Fruit fly (Drosophila melanogaster) whole organism, wandering third instar larva: ENCODE results near the gene CG7156.

ENCODE experiments used
- Hr78 ChIP-seq: fragments of >200 bp; optimal IDR thresholded peaks from 2 replicates; lab custom pipeline; 2017; ENCODE audit warnings: missing biosample characterization, missing genetic modification characterization
- h ChIP-seq: fragments of 200-800 bp; sonication (Bioruptor generic); optimal IDR thresholded peaks from 3 replicates; lab custom pipeline; 2016; ENCODE audit warnings: missing biosample characterization, mild to moderate bottlenecking, missing genetic modification characterization
- pan ChIP-seq: fragments of >200 bp; optimal IDR thresholded peaks from 2 replicates; lab custom pipeline; 2017
- sage ChIP-seq: fragments of 200-800 bp; sonication (Bioruptor generic); optimal IDR thresholded peaks from 2 replicates; lab custom pipeline; 2016; ENCODE audit warnings: missing biosample characterization, mild to moderate bottlenecking, missing genetic modification characterization
- sv ChIP-seq: fragments of 200-800 bp; sonication (Bioruptor generic); optimal IDR thresholded peaks from 3 replicates; lab custom pipeline; 2016; ENCODE audit warnings: missing biosample characterization, missing genetic modification characterization
- usp ChIP-seq: fragments of >200 bp; optimal IDR thresholded peaks from 2 replicates; lab custom pipeline; 2017; ENCODE audit warnings: missing biosample characterization, missing genetic modification characterization

- TF ChIP-seq h (GFP tag; lab: Kevin White, UChicago) = no peak
- TF ChIP-seq Hr78 (GFP tag; lab: Kevin White, UChicago) = no peak
- no peak for TF ChIP-seq sage (GFP tag; lab: Kevin White, UChicago)
- no peak for TF ChIP-seq pan (lab: Kevin White, UChicago)
- no peak for TF ChIP-seq usp (GFP tag; lab: Kevin White, UChicago)
- no peak for TF ChIP-seq sv (GFP tag; lab: Kevin White, UChicago)
Observed at dm6 chr3R:18234699-18235257, 7.2 kb downstream of the CG7156 start.
